Worm (Caenorhabditis elegans): ENCODE results near the gene nca-2.
A peak's percentile ranks its signal among the peaks of the same experiment; 100 is the strongest.

The nca-2 gene

ce11 chrIII:4922020-4922419, 43.4 kb upstream of the nca-2 start, which contains the start of gene mmab-1:
Gene mmab-1, minus strand, starts transcription at chrIII:4922114.
- TF ChIP-seq lin-39 (tag; optimal IDR thresholded peaks at IDR 0.05) (peak; percentile 6), nfya-1 (tag; optimal IDR thresholded peaks at IDR 0.05; ENCODE audit: insufficient read depth) (peak; percentile 28), nhr-43 (tag; optimal IDR thresholded peaks at IDR 0.05; ENCODE audit: poor library complexity, severe bottlenecking) (peak; percentile 71)

DNA sequence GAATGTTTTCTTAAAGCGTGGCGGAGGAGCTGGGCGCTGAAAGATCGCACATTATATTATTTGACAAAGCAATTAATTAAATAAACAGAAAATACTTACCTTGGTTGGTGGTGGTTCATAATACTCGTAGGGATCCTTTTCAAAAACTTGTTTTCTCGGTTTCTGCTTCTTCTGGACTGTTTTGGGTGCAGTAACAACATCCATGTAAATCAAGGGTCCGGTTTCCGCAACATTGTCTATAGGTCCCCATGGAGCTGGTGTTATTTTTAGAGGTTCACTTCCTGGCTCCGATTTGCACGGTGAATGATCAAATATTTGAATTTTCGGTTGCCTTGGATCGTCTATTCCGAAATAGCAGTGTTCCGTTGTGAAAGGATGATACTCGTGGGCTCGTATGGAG, 41.2 kb upstream of the nca-2 start:
- TF ChIP-seq daf-12 (tag; optimal IDR thresholded peaks at IDR 0.05), result no peak
- no peak for TF ChIP-seq nhr-28 (tag; optimal IDR thresholded peaks at IDR 0.05)
- TF ChIP-seq aly-2 (tag; optimal IDR thresholded peaks at IDR 0.05), result no peak
- no peak for TF ChIP-seq nhr-23 (tag; optimal IDR thresholded peaks at IDR 0.05)
- no peak for TF ChIP-seq R02D3.7 (tag; optimal IDR thresholded peaks at IDR 0.05)
- TF ChIP-seq sea-2 (GFP tag; optimal IDR thresholded peaks at IDR 0.05), result no peak
- no peak for TF ChIP-seq ceh-16 (tag; optimal IDR thresholded peaks at IDR 0.05)
- no peak for TF ChIP-seq fkh-10 (GFP tag; optimal IDR thresholded peaks at IDR 0.05)
- TF ChIP-seq egl-5 (tag; optimal IDR thresholded peaks at IDR 0.05), result no peak
- TF ChIP-seq ZK546.5 (tag; optimal IDR thresholded peaks at IDR 0.05), result no peak
- no peak for TF ChIP-seq egl-27 (tag; optimal IDR thresholded peaks at IDR 0.05)
- no peak for TF ChIP-seq mml-1 (tag; optimal IDR thresholded peaks at IDR 0.05)
- no peak for TF ChIP-seq unc-39 (tag; optimal IDR thresholded peaks at IDR 0.05)
- TF ChIP-seq hmg-11 (tag; optimal IDR thresholded peaks at IDR 0.05), result no peak
- no peak for TF ChIP-seq ceh-28 (tag; optimal IDR thresholded peaks at IDR 0.05)

- TF ChIP-seq elt-2 (tag; optimal IDR thresholded peaks at IDR 0.05) (peak; percentile 30), nhr-25 (tag; optimal IDR thresholded peaks at IDR 0.05) (peak; percentile 60), nfya-1 (tag; optimal IDR thresholded peaks at IDR 0.05; ENCODE audit: insufficient read depth) (peak; percentile 72), ama-1 (optimal IDR thresholded peaks at IDR 0.05) (no peak), lin-39 (tag; optimal IDR thresholded peaks at IDR 0.05) (no peak), aly-2 (tag; optimal IDR thresholded peaks at IDR 0.05) (no peak), egl-27 (tag; optimal IDR thresholded peaks at IDR 0.05) (no peak), skn-1 (tag; optimal IDR thresholded peaks at IDR 0.05) (no peak), unc-62 (GFP tag; optimal IDR thresholded peaks at IDR 0.05) (no peak), fos-1 (tag; optimal IDR thresholded peaks at IDR 0.05) (no peak), pqm-1 (tag; optimal IDR thresholded peaks at IDR 0.05) (no peak), unc-39 (tag; optimal IDR thresholded peaks at IDR 0.05) (no peak), fkh-10 (GFP tag; optimal IDR thresholded peaks at IDR 0.05) (no peak), mml-1 (tag; optimal IDR thresholded peaks at IDR 0.05) (no peak), ceh-16 (tag; optimal IDR thresholded peaks at IDR 0.05) (no peak), R02D3.7 (tag; optimal IDR thresholded peaks at IDR 0.05) (peak; percentile 44), fkh-2 (tag; optimal IDR thresholded peaks at IDR 0.05) (no peak), nhr-76 (tag; optimal IDR thresholded peaks at IDR 0.05) (no peak), nhr-11 (tag; optimal IDR thresholded peaks at IDR 0.05) (no peak), lin-15B (tag; optimal IDR thresholded peaks at IDR 0.05) (peak; percentile 85), hmg-11 (tag; optimal IDR thresholded peaks at IDR 0.05) (peak; percentile 55), elt-3 (tag; optimal IDR thresholded peaks at IDR 0.05) (no peak), ZK546.5 (tag; optimal IDR thresholded peaks at IDR 0.05) (no peak), egl-5 (tag; optimal IDR thresholded peaks at IDR 0.05) (no peak), ceh-28 (tag; optimal IDR thresholded peaks at IDR 0.05) (peak; percentile 3), zag-1 (tag; optimal IDR thresholded peaks at IDR 0.05) (no peak), daf-12 (tag; optimal IDR thresholded peaks at IDR 0.05) (no peak), nhr-77 (tag; optimal IDR thresholded peaks at IDR 0.05) (no peak), nhr-12 (tag; optimal IDR thresholded peaks at IDR 0.05) (no peak), jun-1 (tag; optimal IDR thresholded peaks at IDR 0.05) (peak; percentile 16), elt-1 (tag; optimal IDR thresholded peaks at IDR 0.05) (no peak), nhr-43 (tag; optimal IDR thresholded peaks at IDR 0.05; ENCODE audit: poor library complexity, severe bottlenecking) (peak; percentile 89), mdl-1 (tag; optimal IDR thresholded peaks at IDR 0.05) (no peak), nhr-23 (tag; optimal IDR thresholded peaks at IDR 0.05) (peak; percentile 88), tbx-2 (tag; optimal IDR thresholded peaks at IDR 0.05) (no peak), eor-1 (tag; optimal IDR thresholded peaks at IDR 0.05) (no peak), snpc-4 (tag; optimal IDR thresholded peaks at IDR 0.05) (no peak), ztf-4 (tag; optimal IDR thresholded peaks at IDR 0.05) (no peak), nhr-237 (tag; optimal IDR thresholded peaks at IDR 0.05) (no peak), ceh-82 (tag; optimal IDR thresholded peaks at IDR 0.05) (no peak), ceh-9 (tag; optimal IDR thresholded peaks at IDR 0.05) (no peak), sea-2 (GFP tag; optimal IDR thresholded peaks at IDR 0.05) (no peak), nhr-67 (tag; optimal IDR thresholded peaks at IDR 0.05) (no peak), lsy-12 (tag; optimal IDR thresholded peaks at IDR 0.05) (peak; percentile 32), pha-4 (tag; optimal IDR thresholded peaks at IDR 0.05) (peak; percentile 61)
These were observed 35.2 kb upstream of the nca-2 start, which contains the start of gene set-2 for ce11 chrIII:4930154-4930679. Gene set-2, minus strand, starts transcription at chrIII:4930204.
